Worm (Caenorhabditis elegans) whole organism, late embryonic: ENCODE results near the gene Y71H2AM.6.

Source experiments
- C08G9.2 ChIP-seq: sonication (generic microtip); optimal IDR thresholded peaks from 2 replicates; lab custom pipeline; 2016; ENCODE audit warnings: mild to moderate bottlenecking, missing genetic modification characterization, moderate library complexity, missing compliant biosample characterization
- F13H6.1 ChIP-seq: sonication (generic microtip); optimal IDR thresholded peaks from 2 replicates; lab custom pipeline; 2016; ENCODE audit warnings: missing genetic modification characterization, missing compliant biosample characterization
- T23F11.4 ChIP-seq: fragments of 200-800 bp; sonication (Bioruptor generic); optimal IDR thresholded peaks from 2 replicates; lab custom pipeline; 2018; ENCODE audit warnings: mild to moderate bottlenecking, missing genetic modification characterization, missing compliant biosample characterization
- Y22D7AL.16 ChIP-seq: sonication (generic microtip); optimal IDR thresholded peaks from 2 replicates; lab custom pipeline; 2016; ENCODE audit warnings: missing genetic modification characterization, missing compliant biosample characterization
- ahr-1 ChIP-seq: sonication (generic microtip); optimal IDR thresholded peaks from 2 replicates; lab custom pipeline; 2016; ENCODE audit warnings: missing genetic modification characterization, missing compliant biosample characterization
- ceh-14 ChIP-seq: sonication (generic microtip); optimal IDR thresholded peaks from 2 replicates; lab custom pipeline; 2016; ENCODE audit warnings: missing genotype, missing genetic modification characterization, missing compliant biosample characterization
- ceh-18 ChIP-seq: sonication (generic microtip); optimal IDR thresholded peaks from 2 replicates; lab custom pipeline; 2016; ENCODE audit warnings: missing genetic modification characterization, missing compliant biosample characterization
- ceh-22 ChIP-seq: sonication (generic microtip); optimal IDR thresholded peaks from 2 replicates; lab custom pipeline; 2017; ENCODE audit warnings: missing biosample characterization, missing genetic modification characterization
- ceh-31 ChIP-seq: sonication (generic microtip); optimal IDR thresholded peaks from 2 replicates; lab custom pipeline; 2016; ENCODE audit warnings: missing genetic modification characterization, missing compliant biosample characterization
- ceh-34 ChIP-seq: sonication (generic microtip); optimal IDR thresholded peaks from 2 replicates; lab custom pipeline; 2016; ENCODE audit warnings: mild to moderate bottlenecking, missing genetic modification characterization, missing compliant biosample characterization
- ceh-6 ChIP-seq: fragments of 200-800 bp; sonication (Bioruptor generic); optimal IDR thresholded peaks from 2 replicates; lab custom pipeline; 2018; ENCODE audit warnings: mild to moderate bottlenecking, missing genetic modification characterization, missing compliant biosample characterization
- ceh-9 ChIP-seq: sonication (generic microtip); optimal IDR thresholded peaks from 2 replicates; lab custom pipeline; 2016; ENCODE audit warnings: mild to moderate bottlenecking, missing genetic modification characterization, inconsistent platforms, missing compliant biosample characterization
- dmd-4 ChIP-seq: sonication (generic microtip); optimal IDR thresholded peaks from 2 replicates; lab custom pipeline; 2016; ENCODE audit warnings: borderline replicate concordance, missing genetic modification characterization, missing compliant biosample characterization
- dve-1 ChIP-seq: sonication (generic microtip); optimal IDR thresholded peaks from 2 replicates; lab custom pipeline; 2017; ENCODE audit warnings: antibody characterized with exemption, mild to moderate bottlenecking, missing genetic modification characterization, missing compliant biosample characterization
- fax-1 ChIP-seq: sonication (generic microtip); optimal IDR thresholded peaks from 2 replicates; lab custom pipeline; 2016; ENCODE audit warnings: missing genotype, missing genetic modification characterization, missing compliant biosample characterization
- gmeb-2 ChIP-seq: sonication (generic microtip); optimal IDR thresholded peaks from 2 replicates; lab custom pipeline; 2016; ENCODE audit warnings: missing genetic modification characterization, inconsistent platforms, missing compliant biosample characterization
- hlh-30 ChIP-seq: sonication (generic microtip); optimal IDR thresholded peaks from 2 replicates; lab custom pipeline; 2017; ENCODE audit warnings: antibody characterized with exemption, missing genetic modification characterization, missing compliant biosample characterization; ENCODE audit not compliant: insufficient read depth
- hlh-8 ChIP-seq: sonication (generic microtip); optimal IDR thresholded peaks from 2 replicates; lab custom pipeline; 2016; ENCODE audit warnings: missing genotype, missing genetic modification characterization, missing compliant biosample characterization
- nfya-1 ChIP-seq: sonication (generic microtip); optimal IDR thresholded peaks from 2 replicates; lab custom pipeline; 2017; ENCODE audit warnings: missing genetic modification characterization, mild to moderate bottlenecking, missing compliant biosample characterization, antibody characterized with exemption, moderate library complexity
- pha-4 ChIP-seq: fragments of 150-350 bp; optimal IDR thresholded peaks from 2 replicates; lab custom pipeline; 2018; ENCODE audit warnings: missing biosample characterization, missing genetic modification reagents, missing genetic modification characterization
- pqm-1 ChIP-seq: sonication (generic microtip); optimal IDR thresholded peaks from 2 replicates; lab custom pipeline; 2016; ENCODE audit warnings: missing genetic modification characterization, missing compliant biosample characterization
- rnt-1 ChIP-seq: sonication (generic microtip); optimal IDR thresholded peaks from 2 replicates; lab custom pipeline; 2016; ENCODE audit warnings: missing genetic modification characterization, missing compliant biosample characterization
- sox-2 ChIP-seq: fragments of 200-800 bp; sonication (Bioruptor generic); IDR thresholded peaks from 2 replicates; pipeline ENCODE4 v1.3.6; 2022; ENCODE audit warnings: missing genetic modification reagents, missing genetic modification characterization, missing compliant biosample characterization
- sox-4 ChIP-seq: sonication (generic microtip); optimal IDR thresholded peaks from 2 replicates; lab custom pipeline; 2017; ENCODE audit warnings: mild to moderate bottlenecking, missing genetic modification characterization, inconsistent platforms, missing compliant biosample characterization
- syd-9 ChIP-seq: sonication (generic microtip); optimal IDR thresholded peaks from 2 replicates; lab custom pipeline; 2016; ENCODE audit warnings: mild to moderate bottlenecking, missing genetic modification characterization, moderate library complexity, missing compliant biosample characterization
- ttx-3 ChIP-seq: sonication (generic microtip); optimal IDR thresholded peaks from 2 replicates; lab custom pipeline; 2016; ENCODE audit warnings: missing genetic modification reagents, missing genetic modification characterization, missing compliant biosample characterization
- unc-3 ChIP-seq, 2 experiments: fragments of 200-800 bp in 1 of 2; sonication (Bioruptor generic) in 1 of 2; sonication (generic microtip) in 1 of 2; conservative IDR thresholded peaks in 1 of 2; optimal IDR thresholded peaks in 1 of 2; 2 replicates each; pipeline versions ENCODE4 v1.3.6 to Lab custom; 2016 to 2022; ENCODE audit warnings: missing compliant biosample characterization in 2 of 2, missing genetic modification characterization in 2 of 2, missing genetic modification reagents in 1 of 2
- unc-42 ChIP-seq: sonication (generic microtip); optimal IDR thresholded peaks from 2 replicates; lab custom pipeline; 2016; ENCODE audit warnings: missing genotype, missing genetic modification characterization, missing compliant biosample characterization
- zip-5 ChIP-seq: sonication (generic microtip); optimal IDR thresholded peaks from 2 replicates; lab custom pipeline; 2016; ENCODE audit warnings: missing genetic modification characterization, missing compliant biosample characterization
- ztf-16 ChIP-seq: sonication (generic microtip); optimal IDR thresholded peaks from 2 replicates; lab custom pipeline; 2017; ENCODE audit warnings: missing genetic modification characterization, missing compliant biosample characterization

The Y71H2AM.6 gene

DNA sequence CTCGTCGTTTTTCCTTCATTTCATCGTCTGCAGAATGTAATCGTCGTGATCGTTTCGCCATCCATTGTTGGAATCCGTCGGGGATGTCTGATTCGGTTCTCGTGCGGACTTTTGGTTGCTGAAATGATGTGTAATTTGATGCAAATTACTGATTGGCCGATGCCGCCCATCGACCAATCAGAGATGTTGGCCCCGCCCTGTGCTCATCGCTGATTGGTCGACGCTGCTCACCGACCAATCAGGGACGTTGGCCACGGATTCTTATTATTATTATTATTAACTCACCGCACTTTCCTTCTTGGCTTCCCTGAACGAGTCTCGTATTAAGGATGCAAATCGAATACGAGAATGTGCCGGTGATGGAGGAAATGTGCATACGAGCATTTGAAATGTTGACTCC lies 13.2 kb downstream of the Y71H2AM.6 start:
- TF ChIP-seq F13H6.1 (tag; lab: Kevin White, UChicago) (no peak), nfya-1 (tag; lab: Kevin White, UChicago) (peak; percentile 95)

DNA sequence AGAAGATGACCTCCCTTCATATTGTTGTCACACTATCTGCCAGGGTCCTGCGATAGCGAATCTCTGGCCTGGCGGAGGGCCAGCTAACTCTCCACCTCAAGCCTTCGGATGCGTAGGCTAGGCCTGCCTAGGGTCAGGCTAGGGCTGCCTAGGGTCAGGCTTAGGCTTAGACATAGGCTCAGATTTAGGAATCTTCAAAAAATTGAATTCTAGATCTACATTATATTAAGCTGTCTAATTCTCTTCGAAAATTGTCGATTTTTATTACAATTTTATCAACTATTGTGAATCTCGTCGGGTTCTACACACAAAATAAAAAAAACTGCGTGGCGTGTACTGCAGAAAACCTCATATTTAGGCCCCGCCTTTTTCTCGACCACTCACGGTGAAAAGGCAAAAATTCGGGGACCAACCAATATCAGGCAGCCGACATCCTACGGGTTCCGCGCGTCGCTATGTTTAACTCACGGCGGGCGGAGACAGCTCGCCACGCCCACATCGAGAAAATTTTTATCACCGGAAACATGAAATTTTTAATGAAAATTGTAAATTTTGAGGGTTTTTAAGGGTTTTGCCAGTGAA lies 14.7 kb downstream of the Y71H2AM.6 start:
- TF ChIP-seq ceh-18 (tag; lab: Kevin White, UChicago) (no peak), dve-1 (tag; lab: Kevin White, UChicago) (no peak), zip-5 (tag; lab: Kevin White, UChicago) (no peak), sox-4 (tag; lab: Kevin White, UChicago) (no peak), sox-2 (no peak), fax-1 (tag; lab: Kevin White, UChicago) (no peak), ceh-9 (no peak), ceh-22 (tag; lab: Kevin White, UChicago) (no peak), Y22D7AL.16 (tag; lab: Kevin White, UChicago) (no peak), unc-3 (GFP tag; conservative IDR thresholded peaks at IDR 0.05; lab: Robert Waterston, UW) (no peak), unc-3 (tag; optimal IDR thresholded peaks at IDR 0.05; lab: Kevin White, UChicago) (no peak), ceh-6 (GFP tag; lab: Kevin White, UChicago) (no peak), pha-4 (tag; lab: Kevin White, UChicago) (no peak)

DNA sequence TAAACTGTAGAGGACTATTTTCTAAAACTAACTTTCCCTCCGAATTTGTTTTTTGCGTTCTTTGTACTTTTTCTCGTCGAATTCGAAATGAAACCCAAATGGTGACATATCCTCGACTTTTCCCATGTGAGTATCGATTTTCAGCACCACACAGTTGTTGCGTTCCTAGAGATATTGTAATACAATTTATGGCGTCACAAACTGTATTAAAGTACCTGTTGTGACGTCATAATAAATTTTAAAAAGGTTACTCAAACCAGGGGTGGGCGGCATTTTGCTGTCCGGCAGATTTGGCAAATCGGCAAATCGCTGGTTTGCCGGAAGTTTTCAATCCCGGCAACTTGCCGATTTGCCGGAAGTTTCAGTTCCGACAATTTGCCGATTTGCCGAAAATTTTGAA lies 19.9 kb downstream of the Y71H2AM.6 start:
- no peak for TF ChIP-seq ttx-3 (tag; lab: Kevin White, UChicago)
- no peak for TF ChIP-seq sox-4 (tag; lab: Kevin White, UChicago)
- TF ChIP-seq ceh-14 (tag; lab: Kevin White, UChicago) = no peak
- no peak for TF ChIP-seq zip-5 (tag; lab: Kevin White, UChicago)
- no peak for TF ChIP-seq T23F11.4 (GFP tag; lab: Kevin White, UChicago)
- TF ChIP-seq dmd-4 = no peak
- TF ChIP-seq ahr-1 (tag; lab: Kevin White, UChicago) = no peak
- TF ChIP-seq hlh-8 = no peak
- TF ChIP-seq gmeb-2 (tag; lab: Kevin White, UChicago) = no peak

DNA sequence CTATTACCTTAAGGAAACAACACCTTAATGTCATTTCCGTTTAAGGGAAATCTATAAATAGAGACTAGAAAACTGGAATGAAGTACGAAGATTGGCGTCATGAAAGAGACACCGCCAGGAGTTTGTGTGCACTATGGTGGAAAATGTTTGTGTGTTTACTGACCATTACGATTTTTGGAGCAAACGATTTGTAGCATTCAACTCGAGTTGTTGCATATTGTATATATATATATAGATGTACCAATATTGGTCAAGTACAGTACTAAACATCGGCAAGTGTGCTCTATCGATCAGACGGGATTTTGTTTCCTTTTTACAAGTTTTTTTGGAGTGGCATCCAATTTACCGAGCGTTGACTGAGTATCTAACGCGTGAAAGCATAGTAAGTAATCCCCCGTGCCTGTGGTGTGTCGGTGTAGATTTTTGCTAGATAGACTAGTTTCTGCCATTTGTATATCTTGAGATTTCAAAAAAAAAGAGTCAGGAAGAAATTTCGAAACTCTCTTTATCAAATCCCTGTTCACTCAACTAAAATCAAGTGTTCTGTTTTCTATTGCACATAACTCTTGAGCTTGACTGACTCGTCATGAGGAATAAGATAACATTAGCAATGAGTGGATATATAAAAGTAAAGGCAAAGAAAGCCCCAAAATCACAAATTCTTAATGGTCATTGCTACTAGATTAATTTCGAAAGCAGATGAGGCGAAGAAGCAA lies 21.1 kb downstream of the Y71H2AM.6 start, which contains the start of the genes twk-45 and Y71H2AM.25:
Gene twk-45 (minus strand): TSS at position 101 of the 716 bp plus-strand sequence.
Gene Y71H2AM.25 (plus strand): TSS at position 666 of the 716 bp plus-strand sequence.
- TF ChIP-seq ceh-34 (no peak), pqm-1 (no peak), unc-3 (GFP tag; conservative IDR thresholded peaks at IDR 0.05; lab: Robert Waterston, UW) (no peak), unc-3 (tag; optimal IDR thresholded peaks at IDR 0.05; lab: Kevin White, UChicago) (no peak), rnt-1 (tag; lab: Kevin White, UChicago) (no peak), C08G9.2 (tag; lab: Kevin White, UChicago) (no peak), syd-9 (no peak), ztf-16 (tag; lab: Kevin White, UChicago) (no peak)

DNA sequence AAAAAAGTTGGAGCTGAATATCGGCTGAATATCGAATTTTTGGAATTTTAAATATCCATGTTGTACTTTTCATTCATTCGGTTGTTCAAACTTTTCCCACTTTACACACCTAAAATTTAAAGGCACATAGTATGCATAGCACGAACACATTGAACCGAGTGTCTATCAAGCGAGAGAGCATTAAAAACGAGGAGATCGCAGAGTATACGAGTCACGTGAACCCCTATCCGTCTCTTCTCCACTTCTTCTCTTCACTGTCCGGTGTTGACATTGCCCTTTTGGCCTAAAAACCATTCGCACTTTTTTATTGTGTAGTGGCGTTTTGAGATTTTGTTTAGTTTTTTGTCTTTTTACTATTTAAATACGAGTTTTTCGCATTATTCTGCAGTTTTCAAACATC lies 23.6 kb downstream of the Y71H2AM.6 start:
- TF ChIP-seq hlh-30 (tag; lab: Kevin White, UChicago) = peak; percentile 95
- no peak for TF ChIP-seq ceh-18 (tag; lab: Kevin White, UChicago)

- peak; percentile 52 for TF ChIP-seq unc-42 (tag; lab: Kevin White, UChicago)
- no peak for TF ChIP-seq ceh-31
- peak; percentile 9 for TF ChIP-seq nfya-1 (tag; lab: Kevin White, UChicago)
Observed at ce11 chrIII:2805084-2805483, 24.2 kb downstream of the Y71H2AM.6 start, which contains the start of gene Y71H2AM.3. TSS of gene Y71H2AM.3 (plus strand) at chrIII:2805430.
